Worm (Caenorhabditis elegans): ENCODE measurements around the gene srz-69.
"Not testable (repeated sequence)": the region's sequence is repeated elsewhere in the genome, so short reads cannot be mapped to it uniquely, and the experiment has no call there.

DNA sequence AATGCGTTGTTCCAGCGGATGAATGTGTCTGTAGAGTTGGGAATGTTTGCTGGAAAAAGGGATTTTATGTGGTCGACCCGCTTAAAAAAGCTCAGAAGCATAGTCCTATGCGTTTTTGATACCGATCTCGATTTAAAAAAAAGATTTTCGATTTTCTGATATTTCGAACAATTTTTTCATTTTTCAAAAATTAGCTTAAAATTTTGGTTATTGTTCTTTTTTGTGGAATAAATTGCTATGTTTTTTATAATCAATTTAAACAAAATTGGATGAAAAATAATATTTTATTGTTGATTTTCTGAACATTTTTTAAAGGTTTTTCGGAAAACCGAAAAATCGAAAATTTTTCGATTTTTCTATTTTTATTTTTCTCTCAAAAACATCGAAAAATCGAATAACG is 43.6 kb downstream of the srz-69 start, which contains the start of gene C04C3.7:
- TF ChIP-seq R02D3.7 (tag; optimal IDR thresholded peaks at IDR 0.05); unc-130 (GFP tag; optimal IDR thresholded peaks at IDR 0.05); ztf-11 (tag; optimal IDR thresholded peaks at IDR 0.05): not testable (repeated sequence)

Data from whole organism, L4 larva.